Worm (Caenorhabditis elegans): ENCODE data around the gene F11C1.9.
A peak's percentile ranks its signal among the peaks of the same experiment; 100 is the strongest.

F11C1.9 gene

ce11 chrX:12977451-12977850 lies at the start of gene F11C1.9:
Gene F11C1.9, minus strand, starts transcription at chrX:12977551.
- no peak for TF ChIP-seq ref-1 (GFP tag; conservative IDR thresholded peaks at IDR 0.05)
- no peak for TF ChIP-seq cog-1 (tag; optimal IDR thresholded peaks at IDR 0.05)
- no peak for TF ChIP-seq klf-2 (GFP tag; conservative IDR thresholded peaks at IDR 0.05)

- TF ChIP-seq ref-1 (GFP tag; conservative IDR thresholded peaks at IDR 0.05) (no peak), T22C8.4 (GFP tag; IDR thresholded peaks at IDR 0.05) (no peak), flt-1 (GFP tag; IDR thresholded peaks at IDR 0.05) (no peak), tab-1 (GFP tag; IDR thresholded peaks at IDR 0.05) (no peak), ztf-29 (GFP tag; IDR thresholded peaks at IDR 0.05) (no peak), ztf-23 (GFP tag; IDR thresholded peaks at IDR 0.05) (no peak), med-1 (GFP tag; optimal IDR thresholded peaks at IDR 0.05; ENCODE audit: insufficient read depth) (no peak), klf-2 (GFP tag; conservative IDR thresholded peaks at IDR 0.05) (no peak), cog-1 (tag; optimal IDR thresholded peaks at IDR 0.05) (no peak)
These were observed 44.1 kb upstream of the F11C1.9 start for ce11 chrX:13021446-13021845.

DNA sequence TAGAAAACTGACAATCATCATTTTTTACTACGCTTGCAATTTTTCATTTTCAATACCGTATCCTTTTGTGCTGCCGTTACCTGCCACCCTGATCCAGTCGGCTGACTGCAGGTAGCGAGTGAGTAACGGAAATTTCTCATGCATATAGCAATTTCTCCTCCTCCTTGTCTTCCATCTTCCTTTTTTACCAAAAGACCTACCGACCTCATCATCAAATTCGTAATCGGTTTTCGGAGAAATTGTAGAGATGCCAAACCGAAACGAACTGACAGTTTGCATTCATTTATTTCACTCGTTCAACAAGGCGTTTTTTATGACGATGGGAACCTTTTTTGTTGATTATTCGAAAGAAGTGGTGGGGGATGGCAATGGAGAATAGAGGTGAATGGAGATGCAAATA lies 38.9 kb upstream of the F11C1.9 start:
- no peak for TF ChIP-seq flt-1 (GFP tag; IDR thresholded peaks at IDR 0.05)
- TF ChIP-seq cog-1 (tag; optimal IDR thresholded peaks at IDR 0.05), result no peak
- no peak for TF ChIP-seq ztf-29 (GFP tag; IDR thresholded peaks at IDR 0.05)

ce11 chrX:13014341-13014740 lies 37.0 kb upstream of the F11C1.9 start:
- TF ChIP-seq ztf-23 (GFP tag; IDR thresholded peaks at IDR 0.05) (no peak), med-1 (GFP tag; optimal IDR thresholded peaks at IDR 0.05; ENCODE audit: insufficient read depth) (no peak), klf-2 (GFP tag; conservative IDR thresholded peaks at IDR 0.05) (no peak), ref-1 (GFP tag; conservative IDR thresholded peaks at IDR 0.05) (no peak)

DNA sequence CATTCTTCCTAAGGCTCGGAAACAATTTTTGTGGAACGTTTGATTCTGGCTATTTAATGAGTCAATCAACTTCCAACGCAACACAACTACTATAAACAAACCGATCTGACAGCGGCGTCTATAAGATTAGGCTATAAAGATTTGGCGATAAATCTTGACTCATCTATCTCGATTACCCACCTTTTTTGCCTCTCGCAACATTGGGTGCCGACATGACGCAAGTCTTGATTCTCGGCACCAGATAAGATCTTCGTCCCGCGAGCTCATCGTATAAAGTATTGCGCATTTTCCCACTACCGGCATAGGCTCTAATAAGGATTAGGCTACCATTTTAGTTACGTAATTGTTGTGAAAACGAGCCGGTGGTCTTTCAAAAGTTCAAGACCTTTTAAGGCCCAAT lies 34.5 kb upstream of the F11C1.9 start:
- no peak for TF ChIP-seq ztf-23 (GFP tag; IDR thresholded peaks at IDR 0.05)
- no peak for TF ChIP-seq med-1 (GFP tag; optimal IDR thresholded peaks at IDR 0.05; ENCODE audit: insufficient read depth)
- TF ChIP-seq ref-1 (GFP tag; conservative IDR thresholded peaks at IDR 0.05), result no peak
- no peak for TF ChIP-seq tab-1 (GFP tag; IDR thresholded peaks at IDR 0.05)
- no peak for TF ChIP-seq klf-2 (GFP tag; conservative IDR thresholded peaks at IDR 0.05)
- 0 out of 2 replicates have a peak, but pooled peaks have one; percentile 54 for TF ChIP-seq flt-1 (GFP tag; IDR thresholded peaks at IDR 0.05)

DNA sequence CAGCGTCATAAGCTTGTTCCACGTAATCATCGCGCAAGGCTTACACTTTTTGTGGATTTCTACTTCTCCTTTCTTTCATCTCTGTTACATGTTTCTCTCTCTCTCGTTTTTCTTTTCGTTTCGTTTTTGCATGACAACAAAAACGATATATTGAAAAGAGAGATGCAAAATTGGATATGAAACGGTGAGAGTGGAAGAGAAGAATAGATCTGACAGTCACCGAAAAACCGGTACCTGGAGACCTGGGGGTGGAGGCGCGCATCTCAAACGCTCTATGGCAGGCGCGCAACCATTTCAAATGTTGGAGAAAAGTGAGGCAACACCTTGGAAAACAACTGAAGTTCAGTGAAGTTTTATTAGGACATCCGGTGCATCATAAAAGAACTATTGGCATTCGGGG lies 32.3 kb upstream of the F11C1.9 start:
- TF ChIP-seq ref-1 (GFP tag; conservative IDR thresholded peaks at IDR 0.05) (no peak), med-1 (GFP tag; optimal IDR thresholded peaks at IDR 0.05; ENCODE audit: insufficient read depth) (no peak), T22C8.4 (GFP tag; IDR thresholded peaks at IDR 0.05) (no peak), tab-1 (GFP tag; IDR thresholded peaks at IDR 0.05) (no peak), klf-2 (GFP tag; conservative IDR thresholded peaks at IDR 0.05) (no peak), ztf-29 (GFP tag; IDR thresholded peaks at IDR 0.05) (no peak), flt-1 (GFP tag; IDR thresholded peaks at IDR 0.05) (no peak), cog-1 (tag; optimal IDR thresholded peaks at IDR 0.05) (no peak), ztf-23 (GFP tag; IDR thresholded peaks at IDR 0.05) (no peak)

DNA sequence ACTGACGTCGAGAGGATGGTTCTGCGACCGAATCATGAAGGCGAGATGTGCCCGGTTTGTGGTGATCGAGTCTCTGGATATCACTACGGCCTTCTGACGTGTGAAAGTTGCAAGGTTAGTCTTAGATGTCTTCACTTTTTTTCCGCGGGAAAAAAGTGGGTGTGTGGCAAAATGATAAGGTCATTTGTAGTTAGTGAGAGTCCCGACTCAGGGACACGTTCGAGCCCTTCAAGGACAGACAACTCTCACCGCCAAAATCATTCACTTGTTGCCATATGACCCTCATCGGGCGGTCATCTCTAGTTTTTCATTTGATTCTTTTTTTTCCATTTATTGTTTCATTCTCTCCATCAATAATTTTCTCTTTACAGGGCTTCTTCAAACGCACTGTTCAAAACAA lies 31.5 kb upstream of the F11C1.9 start:
- TF ChIP-seq cog-1 (tag; optimal IDR thresholded peaks at IDR 0.05), result no peak
- TF ChIP-seq T22C8.4 (GFP tag; IDR thresholded peaks at IDR 0.05), result no peak
- no peak for TF ChIP-seq tab-1 (GFP tag; IDR thresholded peaks at IDR 0.05)
- no peak for TF ChIP-seq ztf-23 (GFP tag; IDR thresholded peaks at IDR 0.05)
- no peak for TF ChIP-seq ref-1 (GFP tag; conservative IDR thresholded peaks at IDR 0.05)
- TF ChIP-seq flt-1 (GFP tag; IDR thresholded peaks at IDR 0.05), result no peak
- TF ChIP-seq ztf-29 (GFP tag; IDR thresholded peaks at IDR 0.05), result no peak
- no peak for TF ChIP-seq med-1 (GFP tag; optimal IDR thresholded peaks at IDR 0.05; ENCODE audit: insufficient read depth)

DNA sequence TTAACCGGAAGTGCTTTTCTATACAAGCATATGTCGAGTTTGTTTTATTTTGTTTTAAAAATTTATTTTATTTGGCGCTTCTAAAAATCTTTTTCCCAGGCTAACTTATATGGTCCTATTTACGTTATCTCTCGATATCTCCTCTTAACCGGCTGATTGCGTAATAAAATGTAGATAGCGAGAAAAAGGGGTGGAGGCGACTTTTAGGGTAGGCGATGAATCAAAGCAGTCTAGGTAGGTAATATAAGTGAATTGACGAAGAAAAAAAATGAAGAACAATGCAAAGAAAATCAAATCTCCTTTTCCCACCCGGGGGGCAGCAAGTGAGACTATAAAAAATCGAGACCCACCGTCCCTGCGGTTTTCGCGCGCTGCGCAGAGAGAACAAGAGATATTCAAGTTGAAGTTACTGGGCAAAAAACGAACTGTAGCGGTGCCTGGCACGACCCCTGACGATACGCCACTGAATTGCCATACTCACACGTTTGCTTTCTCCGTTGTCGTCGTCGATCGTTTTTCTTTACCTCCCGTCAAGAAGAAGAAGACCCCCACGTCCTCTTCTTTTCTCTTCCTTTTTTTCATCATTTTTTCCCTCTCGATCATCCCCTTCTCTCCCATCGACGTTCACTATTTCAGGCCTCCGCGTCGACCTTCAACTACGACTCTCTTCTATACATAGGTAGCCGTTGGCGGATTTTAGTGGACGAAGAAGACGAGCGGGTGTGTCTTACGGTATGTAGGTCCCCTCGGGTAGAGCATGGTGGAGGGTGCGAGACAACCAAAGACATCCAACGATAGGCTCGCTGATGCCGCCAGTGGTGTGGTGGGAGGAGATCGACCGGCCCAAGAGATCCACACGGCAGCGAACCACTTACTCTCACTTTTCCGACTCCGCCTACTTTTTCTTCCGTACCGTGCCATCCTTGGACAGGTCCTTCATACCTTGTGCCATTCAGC lies 30.8 kb upstream of the F11C1.9 start, which contains the start of gene nhr-25:
nhr-25 (plus strand) TSS at position 637 of the 957 bp plus-strand sequence.
- TF ChIP-seq ztf-23 (GFP tag; IDR thresholded peaks at IDR 0.05) (no peak), tab-1 (GFP tag; IDR thresholded peaks at IDR 0.05) (no peak), klf-2 (GFP tag; conservative IDR thresholded peaks at IDR 0.05) (no peak)

- TF ChIP-seq ztf-29 (GFP tag; IDR thresholded peaks at IDR 0.05) (no peak), ref-1 (GFP tag; conservative IDR thresholded peaks at IDR 0.05) (no peak), ztf-23 (GFP tag; IDR thresholded peaks at IDR 0.05) (no peak), T22C8.4 (GFP tag; IDR thresholded peaks at IDR 0.05) (no peak), flt-1 (GFP tag; IDR thresholded peaks at IDR 0.05) (no peak), tab-1 (GFP tag; IDR thresholded peaks at IDR 0.05) (no peak), med-1 (GFP tag; optimal IDR thresholded peaks at IDR 0.05; ENCODE audit: insufficient read depth) (no peak), klf-2 (GFP tag; conservative IDR thresholded peaks at IDR 0.05) (no peak), cog-1 (tag; optimal IDR thresholded peaks at IDR 0.05) (no peak)
These were observed 29.4 kb upstream of the F11C1.9 start for ce11 chrX:13006734-13007133.

DNA sequence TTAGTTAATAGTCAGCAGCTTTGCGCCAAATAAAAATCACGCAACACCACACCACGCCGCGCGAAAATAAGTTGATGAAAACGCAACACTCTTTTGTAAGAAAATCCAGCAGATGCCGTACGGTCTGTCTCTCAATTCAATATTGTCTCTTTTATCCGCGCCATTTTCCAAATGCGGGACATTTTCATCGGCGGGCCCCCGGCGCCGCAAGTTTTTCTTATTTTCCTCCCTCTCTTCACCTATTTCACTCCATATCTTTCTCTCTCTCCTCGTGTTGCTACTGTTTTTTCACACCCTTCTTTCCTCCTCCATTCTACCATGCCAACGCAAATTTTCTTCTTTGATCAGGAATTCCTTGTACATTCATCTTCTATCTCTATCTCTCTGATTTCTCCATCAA lies 29.0 kb upstream of the F11C1.9 start:
- no peak for TF ChIP-seq ztf-29 (GFP tag; IDR thresholded peaks at IDR 0.05)
- no peak for TF ChIP-seq klf-2 (GFP tag; conservative IDR thresholded peaks at IDR 0.05)
- no peak for TF ChIP-seq ztf-23 (GFP tag; IDR thresholded peaks at IDR 0.05)
- TF ChIP-seq tab-1 (GFP tag; IDR thresholded peaks at IDR 0.05), result no peak
- TF ChIP-seq cog-1 (tag; optimal IDR thresholded peaks at IDR 0.05), result no peak
- TF ChIP-seq med-1 (GFP tag; optimal IDR thresholded peaks at IDR 0.05; ENCODE audit: insufficient read depth), result no peak
- TF ChIP-seq T22C8.4 (GFP tag; IDR thresholded peaks at IDR 0.05), result no peak
- TF ChIP-seq ref-1 (GFP tag; conservative IDR thresholded peaks at IDR 0.05), result no peak
- no peak for TF ChIP-seq flt-1 (GFP tag; IDR thresholded peaks at IDR 0.05)

Data from whole organism, midembryonic.